Worm (Caenorhabditis elegans): Measurements from ENCODE around the gene C28H8.8.

C28H8.8 gene

ce11 chrIII:5840277-5840676, 48.3 kb downstream of the C28H8.8 start (continued):
- TF ChIP-seq vab-7 (GFP tag; IDR thresholded peaks at IDR 0.05) = no peak
- TF ChIP-seq pqm-1 (tag; optimal IDR thresholded peaks at IDR 0.05) = peak; percentile 59
- peak; percentile 41 for TF ChIP-seq nhr-28 (tag; optimal IDR thresholded peaks at IDR 0.05)
- TF ChIP-seq nhr-111 (GFP tag; optimal IDR thresholded peaks at IDR 0.05) = no peak
- TF ChIP-seq aha-1 (tag) = no peak
- TF ChIP-seq R02D3.7 (tag; optimal IDR thresholded peaks at IDR 0.05) = no peak
- no peak for TF ChIP-seq skn-1 (tag; optimal IDR thresholded peaks at IDR 0.05)
- no peak for TF ChIP-seq tag-97 (GFP tag; IDR thresholded peaks at IDR 0.05)
- TF ChIP-seq madf-5 (GFP tag; IDR thresholded peaks at IDR 0.05) = 0 out of 4 replicates have a peak, but pooled peaks of 1 of the 2 experiments have one; percentile 35
- no peak for TF ChIP-seq ceh-62 (tag; optimal IDR thresholded peaks at IDR 0.05)

- TF ChIP-seq unc-62 (GFP tag; optimal IDR thresholded peaks at IDR 0.05 in 1 of 2) (peak in 1 of 2 experiments; percentile 91), unc-62 (tag; optimal IDR thresholded peaks at IDR 0.05) (no peak), egl-43 (GFP tag; IDR thresholded peaks at IDR 0.05) (no peak), mxl-2 (GFP tag; conservative IDR thresholded peaks at IDR 0.05) (0 out of 2 replicates have a peak, but pooled peaks have one; percentile 0), daf-16 (GFP tag; optimal IDR thresholded peaks at IDR 0.05) (peak in 1 of 2 experiments; percentile 38), daf-16 (tag; optimal IDR thresholded peaks at IDR 0.05) (no peak), nhr-6 (tag; optimal IDR thresholded peaks at IDR 0.05) (no peak)
Measured at ce11 chrIII:5839598-5839997, 49.0 kb downstream of the C28H8.8 start.

ce11 chrIII:5839147-5839546, 49.4 kb downstream of the C28H8.8 start:
- TF ChIP-seq madf-5 (GFP tag; IDR thresholded peaks at IDR 0.05) (no peak), mxl-3 (GFP tag; optimal IDR thresholded peaks at IDR 0.05) (no peak), hlh-30 (tag; optimal IDR thresholded peaks at IDR 0.05; ENCODE audit: insufficient read depth) (peak; percentile 73), rbr-2 (tag; optimal IDR thresholded peaks at IDR 0.05) (no peak), nhr-25 (tag; optimal IDR thresholded peaks at IDR 0.05; ENCODE audit: borderline replicate concordance, insufficient read depth) (no peak), dve-1 (tag; optimal IDR thresholded peaks at IDR 0.05; ENCODE audit: insufficient read depth) (peak; percentile 88), daf-19 (GFP tag; conservative IDR thresholded peaks at IDR 0.05) (0 out of 2 replicates have a peak, but pooled peaks have one; percentile 42), hif-1 (tag; optimal IDR thresholded peaks at IDR 0.05) (no peak), unc-62 (GFP tag; optimal IDR thresholded peaks at IDR 0.05 in 1 of 2) (no peak), unc-62 (tag; optimal IDR thresholded peaks at IDR 0.05) (no peak), daf-12 (tag; optimal IDR thresholded peaks at IDR 0.05) (no peak), dmd-8 (GFP tag; IDR thresholded peaks at IDR 0.05) (no peak), T26A8.4 (GFP tag; IDR thresholded peaks at IDR 0.05) (no peak; the same call in 1 of the 2 replicates), lsy-2 (tag; optimal IDR thresholded peaks at IDR 0.05) (peak in 1 of 2 experiments; percentile 1), zip-2 (tag; optimal IDR thresholded peaks at IDR 0.05) (no peak), lir-3 (tag; optimal IDR thresholded peaks at IDR 0.05) (no peak), ZK337.2 (GFP tag; IDR thresholded peaks at IDR 0.05) (no peak), dmd-6 (GFP tag; IDR thresholded peaks at IDR 0.05) (peak; percentile 74), cey-2 (tag; optimal IDR thresholded peaks at IDR 0.05; ENCODE audit: borderline replicate concordance, insufficient read depth) (no peak), nhr-42 (GFP tag; IDR thresholded peaks at IDR 0.05) (no peak), lin-1 (GFP tag; IDR thresholded peaks at IDR 0.05) (0 out of 2 replicates have a peak, but pooled peaks have one; percentile 27), ceh-62 (tag; optimal IDR thresholded peaks at IDR 0.05) (no peak), F37D6.2 (tag; optimal IDR thresholded peaks at IDR 0.05) (no peak), sdz-12 (GFP tag; optimal IDR thresholded peaks at IDR 0.05) (no peak), daf-8 (GFP tag; IDR thresholded peaks at IDR 0.05) (no peak), zag-1 (tag; optimal IDR thresholded peaks at IDR 0.05) (no peak), R02D3.7 (tag; optimal IDR thresholded peaks at IDR 0.05) (no peak), pha-4 (GFP tag; IDR thresholded peaks at IDR 0.05) (no peak), pha-4 (tag; optimal IDR thresholded peaks at IDR 0.05) (no peak), lin-39 (tag; optimal IDR thresholded peaks at IDR 0.05) (no peak), D1046.2 (GFP tag; IDR thresholded peaks at IDR 0.05) (no peak), mes-2 (tag; optimal IDR thresholded peaks at IDR 0.05; ENCODE audit: poor library complexity, severe bottlenecking) (peak; percentile 21), nhr-6 (tag; optimal IDR thresholded peaks at IDR 0.05) (peak; percentile 49), php-3 (GFP tag; IDR thresholded peaks at IDR 0.05) (no peak), nhr-102 (tag; optimal IDR thresholded peaks at IDR 0.05) (no peak), madf-9 (GFP tag; conservative IDR thresholded peaks at IDR 0.05) (no peak), daf-16 (GFP tag; optimal IDR thresholded peaks at IDR 0.05) (peak in 1 of 2 experiments; percentile 53), daf-16 (tag; optimal IDR thresholded peaks at IDR 0.05) (peak; percentile 96)
